Worm (Caenorhabditis elegans) whole organism, young adult: ENCODE data around the gene srh-291.
A peak's percentile ranks its signal among the peaks of the same experiment; 100 is the strongest.

ENCODE experiments used
- B0019.2 ChIP-seq: fragments of 200-800 bp; sonication (Bioruptor generic); conservative IDR thresholded peaks from 2 replicates; pipeline ENCODE4 v1.3.6; 2022; ENCODE audit warnings: missing genetic modification reagents, missing genetic modification characterization, missing compliant biosample characterization
- B0336.3 ChIP-seq: fragments of 200-800 bp; sonication (Bioruptor generic); IDR thresholded peaks from 2 replicates; pipeline ENCODE4 v1.3.6; 2022; ENCODE audit warnings: missing genetic modification characterization, missing compliant biosample characterization
- F33H1.4 ChIP-seq: fragments of 200-800 bp; sonication (Bioruptor generic); IDR thresholded peaks from 2 replicates; pipeline ENCODE4 v1.3.6; 2022; ENCODE audit warnings: missing genetic modification reagents, missing genetic modification characterization, missing compliant biosample characterization
- F39B2.1 ChIP-seq: fragments of 200-800 bp; sonication (Bioruptor generic); IDR thresholded peaks from 2 replicates; pipeline ENCODE4 v1.3.6; 2022; ENCODE audit warnings: missing genetic modification reagents, missing genetic modification characterization, missing compliant biosample characterization
- K12H6.12 ChIP-seq: fragments of 200-800 bp; sonication (Bioruptor generic); optimal IDR thresholded peaks from 2 replicates; lab custom pipeline; 2018; ENCODE audit warnings: mild to moderate bottlenecking, missing genetic modification characterization, missing compliant biosample characterization
- Y53F4B.3 ChIP-seq: fragments of 200-800 bp; sonication (Bioruptor generic); IDR thresholded peaks from 2 replicates; pipeline ENCODE4 v1.3.6; 2022; ENCODE audit warnings: missing genetic modification reagents, missing genetic modification characterization, missing compliant biosample characterization
- akir-1 ChIP-seq: fragments of 200-800 bp; sonication (Bioruptor generic); optimal IDR thresholded peaks from 2 replicates; lab custom pipeline; 2018; ENCODE audit warnings: mild to moderate bottlenecking, missing genetic modification characterization, moderate library complexity, missing compliant biosample characterization
- ama-1 ChIP-seq, 3 experiments: fragments of 150-350 bp in 1 of 3; sonication (generic microtip) in 2 of 3; optimal IDR thresholded peaks; 2 replicates each; lab custom pipeline; 2014 to 2018; ENCODE audit warnings: missing biosample characterization in 2 of 3, missing genetic modification characterization in 2 of 3, missing genetic modification reagents in 2 of 3
- aptf-2 ChIP-seq: fragments of 200-800 bp; sonication (Bioruptor generic); conservative IDR thresholded peaks from 2 replicates; pipeline ENCODE4 v1.3.6; 2022; ENCODE audit warnings: missing genetic modification reagents, missing genetic modification characterization, missing compliant biosample characterization
- athp-1 ChIP-seq: sonication (generic microtip); optimal IDR thresholded peaks from 2 replicates; lab custom pipeline; 2017; ENCODE audit warnings: mild to moderate bottlenecking, missing genetic modification characterization, missing compliant biosample characterization
- bed-2 ChIP-seq: fragments of 200-800 bp; sonication (Bioruptor generic); IDR thresholded peaks from 2 replicates; pipeline ENCODE4 v1.3.6; 2022; ENCODE audit warnings: missing genetic modification reagents, missing genetic modification characterization, missing compliant biosample characterization
- ccch-3 ChIP-seq: fragments of 200-800 bp; sonication (Bioruptor generic); optimal IDR thresholded peaks from 2 replicates; lab custom pipeline; 2018; ENCODE audit warnings: mild to moderate bottlenecking, missing genetic modification characterization, missing compliant biosample characterization
- ceh-40 ChIP-seq: fragments of 200-800 bp; sonication (Bioruptor generic); IDR thresholded peaks from 2 replicates; pipeline ENCODE4 v1.3.6; 2022; ENCODE audit warnings: missing genetic modification characterization, missing compliant biosample characterization
- ceh-58 ChIP-seq: fragments of 200-800 bp; sonication (Bioruptor generic); IDR thresholded peaks from 2 replicates; pipeline ENCODE4 v1.3.6; 2022; ENCODE audit warnings: missing genetic modification characterization, missing compliant biosample characterization
- dox-1 ChIP-seq: fragments of 200-800 bp; sonication (Bioruptor generic); IDR thresholded peaks from 2 replicates; pipeline ENCODE4 v1.3.6; 2022; ENCODE audit warnings: missing genetic modification reagents, missing genetic modification characterization, missing compliant biosample characterization
- dpl-1 ChIP-seq: fragments of 150-350 bp; optimal IDR thresholded peaks from 2 replicates; lab custom pipeline; 2014; ENCODE audit warnings: missing biosample characterization, missing genetic modification reagents, missing genetic modification characterization
- egrh-3 ChIP-seq: fragments of 200-800 bp; sonication (Bioruptor generic); IDR thresholded peaks from 2 replicates; pipeline ENCODE4 v1.3.6; 2022; ENCODE audit warnings: missing genetic modification reagents, missing genetic modification characterization, missing compliant biosample characterization
- fkh-3 ChIP-seq: sonication (generic microtip); optimal IDR thresholded peaks from 2 replicates; lab custom pipeline; 2016; ENCODE audit warnings: mild to moderate bottlenecking, missing genetic modification characterization, missing compliant biosample characterization
- him-1 ChIP-seq: sonication (generic microtip); optimal IDR thresholded peaks from 2 replicates; lab custom pipeline; 2016; ENCODE audit warnings: missing genotype, missing genetic modification reagents, missing genetic modification characterization, missing compliant biosample characterization
- lag-1 ChIP-seq: fragments of 200-800 bp; sonication (Bioruptor generic); IDR thresholded peaks from 2 replicates; pipeline ENCODE4 v1.3.6; 2022; ENCODE audit warnings: missing genetic modification reagents, missing genetic modification characterization, missing compliant biosample characterization
- let-526 ChIP-seq: fragments of 200-800 bp; sonication (Bioruptor generic); IDR thresholded peaks from 2 replicates; pipeline ENCODE4 v1.3.6; 2022; ENCODE audit warnings: missing genetic modification reagents, missing genetic modification characterization, missing compliant biosample characterization
- lin-26 ChIP-seq: fragments of 200-800 bp; sonication (Bioruptor generic); IDR thresholded peaks from 2 replicates; pipeline ENCODE4 v1.3.6; 2022; ENCODE audit warnings: missing genetic modification reagents, missing genetic modification characterization, missing compliant biosample characterization
- mel-28 ChIP-seq: sonication (generic microtip); optimal IDR thresholded peaks from 2 replicates; lab custom pipeline; 2016; ENCODE audit warnings: borderline replicate concordance, mild to moderate bottlenecking, missing genetic modification characterization, missing compliant biosample characterization
- mes-4 ChIP-seq: sonication (generic microtip); optimal IDR thresholded peaks from 2 replicates; lab custom pipeline; 2016; ENCODE audit warnings: missing genotype, missing genetic modification characterization, missing compliant biosample characterization
- nhr-80 ChIP-seq: sonication (generic microtip); optimal IDR thresholded peaks from 2 replicates; lab custom pipeline; 2016; ENCODE audit warnings: missing genetic modification characterization, missing compliant biosample characterization
- nhr-90 ChIP-seq: sonication (generic microtip); optimal IDR thresholded peaks from 2 replicates; lab custom pipeline; 2016; ENCODE audit warnings: missing genotype, mild to moderate bottlenecking, missing genetic modification characterization, missing compliant biosample characterization
- pbrm-1 ChIP-seq: fragments of 200-800 bp; sonication (Bioruptor generic); IDR thresholded peaks from 2 replicates; pipeline ENCODE4 v1.3.6; 2022; ENCODE audit warnings: missing genetic modification reagents, missing genetic modification characterization, missing compliant biosample characterization
- rec-8 ChIP-seq, 2 experiments: sonication (generic microtip); optimal IDR thresholded peaks; 2 replicates each; lab custom pipeline; 2016; ENCODE audit warnings: mild to moderate bottlenecking in 2 of 2, missing genetic modification characterization in 2 of 2, missing genetic modification reagents in 2 of 2, missing genotype in 2 of 2, missing biosample characterization in 1 of 2, missing compliant biosample characterization in 1 of 2, moderate library complexity in 1 of 2
- snpc-1.1 ChIP-seq: sonication (generic microtip); optimal IDR thresholded peaks from 2 replicates; lab custom pipeline; 2017; ENCODE audit warnings: missing genetic modification characterization, mild to moderate bottlenecking, missing compliant biosample characterization, antibody characterized with exemption, moderate library complexity, missing genotype, missing genetic modification reagents; ENCODE audit not compliant: insufficient read depth
- snpc-4 ChIP-seq, 5 experiments: fragments of 150-350 bp in 1 of 5; sonication (generic microtip) in 4 of 5; optimal IDR thresholded peaks; 2 replicates each; lab custom pipeline; 2014 to 2018; ENCODE audit warnings: missing genetic modification characterization in 5 of 5, missing biosample characterization in 3 of 5, antibody characterized with exemption in 2 of 5, mild to moderate bottlenecking in 2 of 5, missing compliant biosample characterization in 2 of 5, missing genotype in 2 of 5, moderate library complexity in 2 of 5, missing genetic modification reagents in 1 of 5
- tbp1 ChIP-seq: fragments of 200-800 bp; sonication (Bioruptor generic); optimal IDR thresholded peaks from 2 replicates; lab custom pipeline; 2018; ENCODE audit warnings: mild to moderate bottlenecking, missing genetic modification characterization, missing compliant biosample characterization
- unc-62 ChIP-seq: fragments of 150-350 bp; optimal IDR thresholded peaks from 2 replicates; lab custom pipeline; 2014; ENCODE audit warnings: missing biosample characterization, missing genetic modification reagents, missing genetic modification characterization
- zfh-2 ChIP-seq: fragments of 200-800 bp; sonication (Bioruptor generic); conservative IDR thresholded peaks from 2 replicates; pipeline ENCODE4 v1.3.6; 2022; ENCODE audit warnings: missing genetic modification reagents, missing genetic modification characterization, missing compliant biosample characterization
- ztf-18 ChIP-seq: sonication (generic microtip); optimal IDR thresholded peaks from 2 replicates; lab custom pipeline; 2016; ENCODE audit warnings: missing genotype, mild to moderate bottlenecking, missing genetic modification characterization, missing compliant biosample characterization
- ztf-28 ChIP-seq: fragments of 200-800 bp; sonication (Bioruptor generic); IDR thresholded peaks from 2 replicates; pipeline ENCODE4 v1.3.6; 2022; ENCODE audit warnings: missing genetic modification reagents, missing genetic modification characterization, missing compliant biosample characterization

Gene srh-291

DNA sequence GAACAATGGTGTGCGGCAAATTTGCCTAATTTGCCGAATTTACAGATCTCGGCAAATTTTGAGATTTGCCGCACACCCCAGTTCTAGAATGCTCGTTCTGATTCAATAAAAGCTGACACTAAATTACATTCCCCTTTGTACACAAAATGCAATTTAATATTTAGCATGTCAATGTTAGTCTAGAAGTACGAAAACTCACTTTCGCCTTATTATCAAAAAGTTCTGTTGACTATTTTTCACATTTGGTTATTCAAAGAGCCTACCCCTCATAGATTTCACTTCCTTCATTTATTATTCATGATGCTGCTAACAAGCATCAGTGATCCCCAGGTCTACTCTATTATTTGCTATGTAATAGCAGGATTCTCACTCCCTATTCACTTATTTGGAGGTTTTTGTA lies 13.1 kb downstream of the srh-291 start, which contains the start of gene srh-298:
TSS of gene srh-298 (plus strand) at position 301 of the 400 bp plus-strand sequence.
- TF ChIP-seq mes-4 (tag; lab: Kevin White, UChicago), result no peak

DNA sequence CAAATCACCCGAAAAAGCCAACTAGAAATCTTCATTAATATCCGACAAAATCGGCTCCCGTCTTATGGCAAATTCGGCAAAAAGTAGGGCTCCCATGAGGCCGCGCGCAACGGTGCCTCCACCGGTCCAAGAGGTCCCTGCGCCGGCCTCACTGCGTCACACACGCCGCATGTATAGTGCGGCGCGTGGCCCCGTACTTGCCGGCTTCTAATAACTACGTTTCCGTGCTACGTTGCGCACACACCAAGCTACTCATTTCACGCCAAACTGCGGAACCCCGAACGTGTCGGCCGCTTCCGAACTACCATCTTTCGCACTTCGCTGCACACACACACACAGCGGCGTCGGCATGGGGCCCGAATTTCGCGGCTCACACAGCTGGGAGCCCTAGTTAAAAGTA lies 14.3 kb downstream of the srh-291 start:
- TF ChIP-seq Y53F4B.3, result no peak
- TF ChIP-seq nhr-80 (tag; lab: Kevin White, UChicago), result no peak
- TF ChIP-seq F39B2.1 (GFP tag; lab: Robert Waterston, UW), result no peak
- no peak for TF ChIP-seq B0336.3 (GFP tag; lab: Robert Waterston, UW)
- TF ChIP-seq athp-1 (tag; lab: Kevin White, UChicago), result no peak
- 0 out of 2 replicates have a peak, but pooled peaks have one; percentile 33 for TF ChIP-seq pbrm-1
- peak; percentile 80 for TF ChIP-seq zfh-2
- no peak for TF ChIP-seq snpc-1.1
- no peak for TF ChIP-seq snpc-4 (GFP tag; optimal IDR thresholded peaks at IDR 0.05; lab: Kevin White, UChicago)
- TF ChIP-seq snpc-4 (tag; optimal IDR thresholded peaks at IDR 0.05; lab: Kevin White, UChicago), result no peak
- peak; percentile 45; the same call in 1 of the 2 replicates for TF ChIP-seq egrh-3 (GFP tag; lab: Robert Waterston, UW)
- no peak for TF ChIP-seq let-526 (GFP tag; lab: Robert Waterston, UW)

DNA sequence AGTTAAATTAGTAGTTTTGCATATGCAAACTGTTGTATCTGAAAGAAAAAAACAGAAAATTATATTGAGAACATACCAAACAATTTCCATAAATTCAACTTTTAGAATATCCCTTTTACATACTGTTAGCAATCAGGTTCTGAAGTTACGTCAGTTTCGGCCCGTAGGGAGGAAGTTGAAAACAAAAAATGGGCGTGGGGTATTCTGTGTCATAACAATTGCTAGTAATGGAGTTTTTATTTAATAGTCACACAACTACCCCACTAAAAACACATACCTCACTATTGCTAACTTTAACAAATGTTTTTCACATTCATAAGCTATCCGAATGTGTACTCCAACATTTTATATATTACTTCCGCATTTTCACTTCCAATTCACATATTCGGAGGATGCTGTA lies 16.4 kb downstream of the srh-291 start, which contains the start of gene srh-300:
TSS of gene srh-300 (plus strand) at position 301 of the 400 bp plus-strand sequence.
- no peak for TF ChIP-seq B0019.2 (GFP tag; lab: Robert Waterston, UW)
- no peak for TF ChIP-seq bed-2 (GFP tag; lab: Robert Waterston, UW)
- no peak for TF ChIP-seq mel-28 (tag; lab: Kevin White, UChicago)
- TF ChIP-seq ccch-3 (GFP tag; lab: Kevin White, UChicago), result no peak
- no peak for TF ChIP-seq F33H1.4
- TF ChIP-seq snpc-4 (GFP tag; optimal IDR thresholded peaks at IDR 0.05; lab: Kevin White, UChicago), result no peak
- no peak for TF ChIP-seq snpc-4 (tag; optimal IDR thresholded peaks at IDR 0.05; lab: Kevin White, UChicago)
- no peak for TF ChIP-seq ceh-58 (GFP tag; lab: Robert Waterston, UW)
- no peak for TF ChIP-seq akir-1 (GFP tag; lab: Kevin White, UChicago)
- no peak for TF ChIP-seq nhr-90 (tag; lab: Kevin White, UChicago)
- TF ChIP-seq tbp1 (GFP tag; lab: Kevin White, UChicago), result no peak
- TF ChIP-seq lin-26 (GFP tag; lab: Robert Waterston, UW), result no peak
- no peak for TF ChIP-seq ztf-18 (tag; lab: Kevin White, UChicago)
- no peak for TF ChIP-seq aptf-2 (GFP tag; lab: Robert Waterston, UW)
- TF ChIP-seq, all 124 proteins: peak for 0

DNA sequence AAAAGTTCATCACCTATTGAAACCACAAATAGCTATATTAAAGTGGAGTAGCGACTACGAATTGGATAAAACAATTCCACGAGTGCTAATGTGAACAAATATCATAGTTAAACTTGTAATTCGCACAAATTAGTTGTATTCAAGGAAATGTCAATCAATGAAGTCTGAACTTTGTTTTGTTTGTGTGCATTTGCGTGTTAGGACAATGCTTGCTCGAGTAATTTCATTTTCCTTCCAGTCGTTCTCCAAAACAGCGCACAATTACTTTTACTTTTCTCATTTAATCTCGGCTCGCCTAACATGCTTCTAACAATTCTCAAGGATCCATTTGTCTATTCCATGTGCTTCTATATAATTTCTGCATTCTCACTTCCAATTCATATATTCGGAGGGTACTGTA lies 19.2 kb downstream of the srh-291 start, which contains the start of gene srh-301:
TSS of gene srh-301 (plus strand) at position 301 of the 400 bp plus-strand sequence.
- TF ChIP-seq ama-1 (optimal IDR thresholded peaks at IDR 0.05; lab: Kevin White, UChicago), result no peak
- TF ChIP-seq ama-1 (GFP tag; optimal IDR thresholded peaks at IDR 0.05; lab: Kevin White, UChicago), result no peak
- no peak for TF ChIP-seq unc-62 (GFP tag; lab: Kevin White, UChicago)
- no peak for TF ChIP-seq F39B2.1 (GFP tag; lab: Robert Waterston, UW)
- no peak for TF ChIP-seq ztf-28
- TF ChIP-seq K12H6.12 (tag; lab: Kevin White, UChicago), result no peak
- no peak for TF ChIP-seq dpl-1
- no peak for TF ChIP-seq dox-1 (GFP tag; lab: Robert Waterston, UW)
- TF ChIP-seq him-1 (tag; lab: Kevin White, UChicago), result no peak
- no peak for TF ChIP-seq rec-8 (tag; optimal IDR thresholded peaks at IDR 0.05; lab: Kevin White, UChicago)
- TF ChIP-seq ceh-40 (GFP tag; lab: Robert Waterston, UW), result no peak
- no peak for TF ChIP-seq fkh-3 (tag; lab: Kevin White, UChicago)
- no peak for TF ChIP-seq lag-1 (GFP tag; lab: Robert Waterston, UW)
- TF ChIP-seq, all 124 proteins: peak for 0
